Worm (Caenorhabditis elegans): ENCODE results near the gene pdi-2.

- TF ChIP-seq him-1 (tag; optimal IDR thresholded peaks at IDR 0.05) (no peak), dao-5 (tag; optimal IDR thresholded peaks at IDR 0.05) (no peak)
Observed at ce11 chrX:4574873-4575272, 50.9 kb downstream of the pdi-2 start.
